Worm (Caenorhabditis elegans) whole organism, early embryonic: ENCODE measurements around the gene dylt-3.

Experiments
- B0310.2 ChIP-seq: sonication (generic microtip); optimal IDR thresholded peaks from 2 replicates; lab custom pipeline; 2016; ENCODE audit warnings: mild to moderate bottlenecking, missing genetic modification characterization, missing compliant biosample characterization
- F13C5.2 ChIP-seq: sonication (generic microtip); optimal IDR thresholded peaks from 2 replicates; lab custom pipeline; 2017; ENCODE audit warnings: mild to moderate bottlenecking, missing genetic modification characterization, inconsistent platforms, missing compliant biosample characterization
- aly-1 ChIP-seq: sonication (generic microtip); optimal IDR thresholded peaks from 2 replicates; lab custom pipeline; 2016; ENCODE audit warnings: missing genetic modification characterization, missing compliant biosample characterization
- ama-1 ChIP-seq: fragments of 150-350 bp; optimal IDR thresholded peaks from 2 replicates; lab custom pipeline; 2014
- ceh-13 ChIP-seq: fragments of 200-800 bp; sonication (Bioruptor generic); optimal IDR thresholded peaks from 2 replicates; lab custom pipeline; 2018; ENCODE audit warnings: mild to moderate bottlenecking, missing genetic modification characterization, missing compliant biosample characterization
- ceh-36 ChIP-seq: sonication (generic microtip); optimal IDR thresholded peaks from 2 replicates; lab custom pipeline; 2016; ENCODE audit warnings: missing genetic modification characterization, inconsistent platforms, missing compliant biosample characterization
- ets-7 ChIP-seq: sonication (generic microtip); optimal IDR thresholded peaks from 2 replicates; lab custom pipeline; 2016; ENCODE audit warnings: missing genotype, missing genetic modification characterization, missing compliant biosample characterization
- flt-1 ChIP-seq: fragments of 200-800 bp; sonication (Bioruptor generic); IDR thresholded peaks from 2 replicates; pipeline ENCODE4 v1.3.6; 2022; ENCODE audit warnings: missing genetic modification characterization, missing compliant biosample characterization
- hmbx-1 ChIP-seq: sonication (generic microtip); optimal IDR thresholded peaks from 2 replicates; lab custom pipeline; 2016; ENCODE audit warnings: mild to moderate bottlenecking, missing genetic modification characterization, missing compliant biosample characterization
- hmg-4 ChIP-seq: fragments of 200-800 bp; sonication (Bioruptor generic); optimal IDR thresholded peaks from 2 replicates; lab custom pipeline; 2018; ENCODE audit warnings: mild to moderate bottlenecking, missing genetic modification characterization, missing compliant biosample characterization
- hnd-1 ChIP-seq: sonication (generic microtip); optimal IDR thresholded peaks from 2 replicates; lab custom pipeline; 2016; ENCODE audit warnings: missing genetic modification characterization, missing compliant biosample characterization
- pes-1 ChIP-seq: fragments of 200-800 bp; sonication (Bioruptor generic); IDR thresholded peaks from 2 replicates; pipeline ENCODE4 v1.3.6; 2022; ENCODE audit warnings: missing genetic modification reagents, missing genetic modification characterization, missing compliant biosample characterization
- scrt-1 ChIP-seq: fragments of 200-800 bp; sonication (Bioruptor generic); IDR thresholded peaks from 2 replicates; pipeline ENCODE4 v1.3.6; 2022; ENCODE audit warnings: missing genetic modification characterization, missing compliant biosample characterization
- sea-1 ChIP-seq: fragments of 200-800 bp; sonication (Bioruptor generic); conservative IDR thresholded peaks from 2 replicates; pipeline ENCODE4 v1.3.6; 2022; ENCODE audit warnings: missing genetic modification characterization, missing compliant biosample characterization
- tbx-11 ChIP-seq: fragments of 200-800 bp; sonication (Bioruptor generic); IDR thresholded peaks from 2 replicates; pipeline ENCODE4 v1.3.6; 2022; ENCODE audit warnings: missing genetic modification characterization, missing compliant biosample characterization
- tbx-37 ChIP-seq: fragments of 200-800 bp; sonication (Bioruptor generic); conservative IDR thresholded peaks from 2 replicates; pipeline ENCODE4 v1.3.6; 2022; ENCODE audit warnings: missing genetic modification reagents, missing genetic modification characterization, missing compliant biosample characterization
- tra-4 ChIP-seq: sonication (generic microtip); optimal IDR thresholded peaks from 2 replicates; lab custom pipeline; 2017; ENCODE audit warnings: missing genetic modification characterization, missing compliant biosample characterization

dylt-3 gene

DNA sequence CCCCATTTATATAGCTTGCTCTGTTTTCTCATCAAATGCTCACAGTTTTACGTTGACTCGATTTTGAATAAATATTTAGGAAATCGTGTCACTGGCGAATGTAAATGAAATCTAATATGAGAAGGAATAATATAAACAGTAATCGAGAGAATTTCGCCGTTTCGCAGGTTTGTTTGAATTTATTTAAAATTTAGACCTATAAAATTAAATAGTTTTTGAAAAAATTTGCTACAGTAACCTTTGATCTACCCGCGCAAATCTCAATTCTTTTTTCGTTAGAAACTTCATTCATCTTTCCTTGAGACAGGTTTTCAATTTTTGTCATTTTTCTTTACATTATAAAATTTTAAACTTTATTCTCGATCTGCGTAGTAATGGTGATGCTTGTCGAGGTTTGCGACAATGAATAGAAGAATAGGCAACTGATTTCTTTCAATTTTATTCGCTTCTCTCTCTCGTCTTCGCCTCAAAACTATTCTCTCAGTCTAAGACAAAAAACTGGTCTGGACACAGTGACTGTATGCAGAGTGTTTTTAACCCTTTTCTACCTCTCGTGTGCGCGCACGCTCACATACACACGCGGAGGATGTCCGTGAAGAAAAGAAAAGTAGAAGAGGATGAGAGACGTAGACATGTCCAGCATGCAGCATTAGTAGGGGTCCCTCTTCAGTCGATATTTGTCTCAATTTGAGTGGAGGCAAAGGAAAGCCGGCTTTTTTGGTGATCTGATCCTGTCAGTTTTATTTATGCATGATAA is 41.0 kb downstream of the dylt-3 start, which contains the start of gene dab-1:
Gene dab-1, plus strand, starts transcription at position 78 of the 757 bp plus-strand sequence.
- no peak for TF ChIP-seq aly-1 (tag; lab: Kevin White, UChicago)
- no peak for TF ChIP-seq scrt-1 (GFP tag; lab: Robert Waterston, UW)
- peak; percentile 80 for TF ChIP-seq ama-1
- TF ChIP-seq pes-1 (GFP tag; lab: Robert Waterston, UW) = no peak
- no peak for TF ChIP-seq tbx-11 (GFP tag; lab: Robert Waterston, UW)
- peak; percentile 61 for TF ChIP-seq hmg-4 (GFP tag; lab: Kevin White, UChicago)
- TF ChIP-seq ceh-36 (tag; lab: Kevin White, UChicago) = no peak
- TF ChIP-seq hmbx-1 (tag; lab: Kevin White, UChicago) = no peak
- TF ChIP-seq sea-1 (GFP tag; lab: Robert Waterston, UW) = 0 out of 2 replicates have a peak, but pooled peaks have one; percentile 55
- TF ChIP-seq B0310.2 (tag; lab: Kevin White, UChicago) = no peak
- TF ChIP-seq flt-1 = 0 out of 2 replicates have a peak, but pooled peaks have one; percentile 34
- TF ChIP-seq tbx-37 (GFP tag; lab: Robert Waterston, UW) = no peak
- no peak for TF ChIP-seq F13C5.2 (tag; lab: Kevin White, UChicago)
- no peak for TF ChIP-seq ceh-13
- TF ChIP-seq ets-7 (tag; lab: Kevin White, UChicago) = no peak
- no peak for TF ChIP-seq tra-4 (tag; lab: Kevin White, UChicago)
- no peak for TF ChIP-seq hnd-1

- TF ChIP-seq hmg-4 (GFP tag; lab: Kevin White, UChicago) (peak; percentile 16), F13C5.2 (tag; lab: Kevin White, UChicago) (no peak)
Observed at ce11 chrII:8223422-8223821, 41.9 kb downstream of the dylt-3 start.

ce11 chrII:8223945-8224344 is 42.4 kb downstream of the dylt-3 start:
- TF ChIP-seq tbx-37 (GFP tag; lab: Robert Waterston, UW) (no peak), ceh-36 (tag; lab: Kevin White, UChicago) (no peak), ets-7 (tag; lab: Kevin White, UChicago) (no peak), F13C5.2 (tag; lab: Kevin White, UChicago) (no peak), ceh-13 (no peak), hnd-1 (no peak), hmg-4 (GFP tag; lab: Kevin White, UChicago) (no peak)

DNA sequence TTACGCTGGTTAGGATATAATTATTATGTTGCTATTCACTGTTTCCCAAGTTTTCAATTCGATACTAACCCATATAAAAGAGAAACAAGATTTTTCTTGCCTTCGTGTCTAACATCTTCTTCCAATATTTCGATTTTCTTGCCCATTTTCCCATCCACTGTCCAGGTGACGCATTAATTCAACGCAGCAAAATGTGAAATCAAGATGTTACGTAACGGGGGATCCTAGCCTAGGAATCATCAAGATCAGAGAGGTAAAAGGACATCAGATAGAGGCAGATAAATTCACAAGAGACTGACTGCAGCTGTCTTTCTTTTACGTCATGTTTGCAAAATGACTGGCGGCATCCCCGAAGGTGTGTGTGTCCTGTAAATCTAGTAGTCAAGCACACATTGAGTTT is 43.1 kb downstream of the dylt-3 start:
- TF ChIP-seq ama-1 (no peak), F13C5.2 (tag; lab: Kevin White, UChicago) (no peak), flt-1 (no peak), B0310.2 (tag; lab: Kevin White, UChicago) (no peak), pes-1 (GFP tag; lab: Robert Waterston, UW) (no peak), tbx-37 (GFP tag; lab: Robert Waterston, UW) (no peak), ceh-13 (no peak), hmg-4 (GFP tag; lab: Kevin White, UChicago) (no peak), hmbx-1 (tag; lab: Kevin White, UChicago) (no peak), sea-1 (GFP tag; lab: Robert Waterston, UW) (no peak), tbx-11 (GFP tag; lab: Robert Waterston, UW) (no peak), hnd-1 (no peak), ceh-36 (tag; lab: Kevin White, UChicago) (no peak), aly-1 (tag; lab: Kevin White, UChicago) (no peak), tra-4 (tag; lab: Kevin White, UChicago) (no peak)

- no peak for TF ChIP-seq tbx-37 (GFP tag; lab: Robert Waterston, UW)
- no peak for TF ChIP-seq B0310.2 (tag; lab: Kevin White, UChicago)
- TF ChIP-seq hmg-4 (GFP tag; lab: Kevin White, UChicago) = no peak
- no peak for TF ChIP-seq hnd-1
Observed at ce11 chrII:8225347-8225746, 43.8 kb downstream of the dylt-3 start.

DNA sequence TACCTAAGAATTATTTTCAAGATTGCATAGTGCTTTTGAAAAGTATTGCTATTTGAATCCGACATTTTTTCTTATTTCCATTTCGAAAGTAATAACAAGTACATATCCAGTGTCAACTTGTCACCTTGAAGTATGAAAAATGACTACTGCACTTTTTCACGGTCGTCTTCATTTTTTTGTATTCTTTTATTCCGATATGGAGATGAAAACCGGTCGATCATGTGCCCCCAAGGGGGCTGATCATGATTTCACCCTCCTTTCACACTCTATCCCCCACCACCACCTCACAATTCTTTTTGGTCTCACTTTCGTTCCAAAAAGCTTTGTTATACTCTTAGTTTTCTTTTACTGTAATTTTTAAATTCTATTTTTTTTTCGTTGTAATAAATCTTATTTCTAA is 44.4 kb downstream of the dylt-3 start:
- TF ChIP-seq tra-4 (tag; lab: Kevin White, UChicago) (no peak), tbx-11 (GFP tag; lab: Robert Waterston, UW) (no peak), hmg-4 (GFP tag; lab: Kevin White, UChicago) (no peak), ama-1 (no peak), flt-1 (no peak)

ce11 chrII:8226475-8226874 is 44.9 kb downstream of the dylt-3 start:
- no peak for TF ChIP-seq hnd-1
- TF ChIP-seq sea-1 (GFP tag; lab: Robert Waterston, UW) = no peak
- no peak for TF ChIP-seq tra-4 (tag; lab: Kevin White, UChicago)
- no peak for TF ChIP-seq scrt-1 (GFP tag; lab: Robert Waterston, UW)
- TF ChIP-seq F13C5.2 (tag; lab: Kevin White, UChicago) = no peak
- no peak for TF ChIP-seq pes-1 (GFP tag; lab: Robert Waterston, UW)
- TF ChIP-seq tbx-37 (GFP tag; lab: Robert Waterston, UW) = no peak
- no peak for TF ChIP-seq flt-1
- TF ChIP-seq ets-7 (tag; lab: Kevin White, UChicago) = no peak
- TF ChIP-seq hmbx-1 (tag; lab: Kevin White, UChicago) = no peak
- no peak for TF ChIP-seq ceh-36 (tag; lab: Kevin White, UChicago)
- no peak for TF ChIP-seq hmg-4 (GFP tag; lab: Kevin White, UChicago)
- TF ChIP-seq ceh-13 = no peak

DNA sequence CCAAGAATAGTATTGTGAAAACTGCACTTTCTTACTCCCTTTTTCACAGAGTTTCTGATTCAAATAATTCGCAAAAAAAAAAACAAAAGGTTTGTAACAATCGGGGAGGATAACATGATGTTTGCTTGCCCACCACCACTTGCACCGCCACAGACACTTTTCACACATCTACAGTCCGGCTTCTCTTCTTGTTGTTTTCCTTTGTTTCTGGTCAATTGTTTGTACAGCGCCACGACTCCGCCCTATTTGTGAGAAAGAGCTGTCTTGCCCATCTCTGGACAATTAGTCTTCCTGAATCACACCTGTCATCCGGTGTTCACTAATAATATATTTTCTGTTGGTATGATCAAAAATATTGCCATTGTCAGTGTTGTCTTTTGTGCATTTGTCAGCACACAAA is 49.4 kb downstream of the dylt-3 start, which contains the start of gene M110.9:
Gene M110.9, plus strand, starts transcription at position 301 of the 400 bp plus-strand sequence.
- TF ChIP-seq aly-1 (tag; lab: Kevin White, UChicago) (no peak), tbx-11 (GFP tag; lab: Robert Waterston, UW) (no peak), scrt-1 (GFP tag; lab: Robert Waterston, UW) (no peak), sea-1 (GFP tag; lab: Robert Waterston, UW) (no peak), hnd-1 (no peak), B0310.2 (tag; lab: Kevin White, UChicago) (no peak), F13C5.2 (tag; lab: Kevin White, UChicago) (no peak), pes-1 (GFP tag; lab: Robert Waterston, UW) (no peak), ceh-36 (tag; lab: Kevin White, UChicago) (no peak), hmg-4 (GFP tag; lab: Kevin White, UChicago) (no peak), ceh-13 (no peak), tra-4 (tag; lab: Kevin White, UChicago) (no peak), ama-1 (no peak), tbx-37 (GFP tag; lab: Robert Waterston, UW) (no peak), hmbx-1 (tag; lab: Kevin White, UChicago) (no peak), ets-7 (tag; lab: Kevin White, UChicago) (no peak), flt-1 (no peak)
